Worm (Caenorhabditis elegans) whole organism, L1 larva: ENCODE measurements around the gene qdpr-1.

Source experiments
- nhr-71 ChIP-seq: sonication (generic microtip); optimal IDR thresholded peaks from 2 replicates; lab custom pipeline; 2016; ENCODE audit warnings: mild to moderate bottlenecking, missing genetic modification characterization, moderate library complexity, missing compliant biosample characterization
- pqm-1 ChIP-seq: sonication (generic microtip); optimal IDR thresholded peaks from 3 replicates; lab custom pipeline; 2017; ENCODE audit warnings: missing biosample characterization, missing genetic modification characterization
- unc-86 ChIP-seq: sonication (generic microtip); optimal IDR thresholded peaks from 2 replicates; lab custom pipeline; 2016; ENCODE audit warnings: missing genetic modification characterization, missing compliant biosample characterization
- ztf-11 ChIP-seq, 2 experiments: sonication (generic microtip); optimal IDR thresholded peaks; 2 replicates each; lab custom pipeline; 2016 to 2017; ENCODE audit warnings: missing genetic modification characterization in 2 of 2, missing biosample characterization in 1 of 2, missing compliant biosample characterization in 1 of 2

ce11 chrIII:13411202-13411601 is 17.5 kb downstream of the qdpr-1 start:
- TF ChIP-seq ztf-11 (tag; optimal IDR thresholded peaks at IDR 0.05; lab: Kevin White, UChicago) (no peak), unc-86 (tag; lab: Kevin White, UChicago) (no peak), nhr-71 (tag; lab: Kevin White, UChicago) (no peak), pqm-1 (tag; lab: Kevin White, UChicago) (no peak)
